Worm (Caenorhabditis elegans): ENCODE data around the gene ZK1127.4.

DNA sequence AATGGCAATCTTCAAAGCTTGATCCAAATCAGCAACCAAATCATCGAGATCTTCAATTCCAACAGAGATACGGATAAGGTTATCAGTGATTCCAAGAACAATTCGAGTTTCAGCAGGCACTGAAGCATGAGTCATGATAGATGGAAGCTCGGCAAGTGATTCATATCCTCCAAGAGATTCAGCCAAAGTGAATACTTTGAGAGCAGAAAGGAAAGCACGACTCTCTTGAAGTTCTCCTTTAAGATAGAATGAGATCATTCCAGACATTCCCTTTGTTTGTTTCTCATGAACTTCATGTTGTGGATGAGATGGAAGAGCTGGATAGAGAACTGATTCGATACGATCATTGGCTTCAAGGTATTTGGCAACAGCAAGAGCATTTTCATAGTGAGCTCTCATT is 2.6 kb downstream of the ZK1127.4 start:
- TF ChIP-seq efl-1 (optimal IDR thresholded peaks at IDR 0.05) (no peak), efl-1 (GFP tag; optimal IDR thresholded peaks at IDR 0.05 in 1 of 2) (no peak), unc-62 (GFP tag; optimal IDR thresholded peaks at IDR 0.05) (no peak)

Data from whole organism, L1 larva.